Worm (Caenorhabditis elegans) whole organism, late embryonic: ENCODE measurements around the gene scrm-7.

Experiments
- ceh-24 ChIP-seq: sonication (generic microtip); optimal IDR thresholded peaks from 2 replicates; lab custom pipeline; 2016; ENCODE audit warnings: mild to moderate bottlenecking, missing genetic modification characterization, missing compliant biosample characterization
- ceh-34 ChIP-seq: sonication (generic microtip); optimal IDR thresholded peaks from 2 replicates; lab custom pipeline; 2016; ENCODE audit warnings: mild to moderate bottlenecking, missing genetic modification characterization, missing compliant biosample characterization
- ceh-48 ChIP-seq: sonication (generic microtip); optimal IDR thresholded peaks from 2 replicates; lab custom pipeline; 2016; ENCODE audit warnings: missing genetic modification characterization, inconsistent platforms, missing compliant biosample characterization
- dmd-4 ChIP-seq: sonication (generic microtip); optimal IDR thresholded peaks from 2 replicates; lab custom pipeline; 2016; ENCODE audit warnings: borderline replicate concordance, missing genetic modification characterization, missing compliant biosample characterization
- nfya-1 ChIP-seq: sonication (generic microtip); optimal IDR thresholded peaks from 2 replicates; lab custom pipeline; 2017; ENCODE audit warnings: missing genetic modification characterization, mild to moderate bottlenecking, missing compliant biosample characterization, antibody characterized with exemption, moderate library complexity
- unc-42 ChIP-seq: sonication (generic microtip); optimal IDR thresholded peaks from 2 replicates; lab custom pipeline; 2016; ENCODE audit warnings: missing genotype, missing genetic modification characterization, missing compliant biosample characterization

DNA sequence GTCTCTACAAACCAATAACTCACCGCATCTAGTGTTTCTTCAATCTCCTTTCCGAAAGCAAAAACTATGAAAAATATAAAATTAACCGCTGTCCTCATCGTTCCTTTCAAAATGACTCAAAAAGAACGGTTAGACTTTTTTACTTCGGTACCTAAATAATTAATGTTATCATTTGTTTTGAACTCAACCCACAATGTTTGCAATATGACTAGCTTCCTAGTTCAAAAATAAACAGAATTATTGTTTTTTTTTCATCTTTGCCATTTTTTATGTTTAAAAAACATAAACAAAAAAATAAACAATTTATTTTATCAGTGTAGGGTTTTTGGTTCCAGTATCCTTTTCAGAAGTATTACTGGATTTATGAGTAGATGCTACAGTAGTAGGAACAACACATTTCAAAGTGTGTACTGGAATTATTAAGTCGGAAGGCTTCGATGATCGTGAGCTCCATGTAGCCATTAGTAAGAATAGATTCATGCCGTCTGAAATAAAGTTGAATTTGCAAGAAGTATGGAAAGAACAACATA lies 30.9 kb downstream of the scrm-7 start, which contains the start of the genes lipl-8 and Y50E8A.22:
- TF ChIP-seq ceh-34 (tag; lab: Kevin White, UChicago): no peak
- TF ChIP-seq dmd-4: no peak
- TF ChIP-seq unc-42 (tag; lab: Kevin White, UChicago): no peak
- no peak for TF ChIP-seq nfya-1
- TF ChIP-seq ceh-48 (tag; lab: Kevin White, UChicago): no peak
- TF ChIP-seq ceh-24: no peak
